Worm (Caenorhabditis elegans): ENCODE data around the gene F23F1.5.

ce11 chrII:73329-73728 lies 41.9 kb upstream of the F23F1.5 start:
- TF ChIP-seq unc-39 (tag; optimal IDR thresholded peaks at IDR 0.05) (no peak), ama-1 (optimal IDR thresholded peaks at IDR 0.05) (no peak), nhr-111 (GFP tag; optimal IDR thresholded peaks at IDR 0.05) (no peak)

All from whole organism, L4 larva.